Worm (Caenorhabditis elegans) whole organism, midembryonic: ENCODE results near the gene dpy-23.

ENCODE experiments used
- T22C8.4 ChIP-seq: fragments of 200-800 bp; sonication (Bioruptor generic); IDR thresholded peaks from 2 replicates; pipeline ENCODE4 v1.3.6; 2022; ENCODE audit warnings: missing genetic modification characterization, missing compliant biosample characterization
- cog-1 ChIP-seq: sonication (generic microtip); optimal IDR thresholded peaks from 2 replicates; lab custom pipeline; 2016; ENCODE audit warnings: missing genetic modification characterization, missing compliant biosample characterization
- flt-1 ChIP-seq: fragments of 200-800 bp; sonication (Bioruptor generic); IDR thresholded peaks from 2 replicates; pipeline ENCODE4 v1.3.6; 2022; ENCODE audit warnings: missing genetic modification characterization, missing compliant biosample characterization
- klf-2 ChIP-seq: fragments of 200-800 bp; sonication (Bioruptor generic); conservative IDR thresholded peaks from 2 replicates; pipeline ENCODE4 v1.3.6; 2022; ENCODE audit warnings: missing genetic modification reagents, missing genetic modification characterization, missing compliant biosample characterization
- med-1 ChIP-seq: sonication (generic microtip); optimal IDR thresholded peaks from 2 replicates; lab custom pipeline; 2017; ENCODE audit warnings: missing genetic modification characterization, mild to moderate bottlenecking, missing compliant biosample characterization, antibody characterized with exemption, missing genetic modification reagents; ENCODE audit not compliant: insufficient read depth
- ref-1 ChIP-seq: fragments of 200-800 bp; sonication (Bioruptor generic); conservative IDR thresholded peaks from 2 replicates; pipeline ENCODE4 v1.3.6; 2022; ENCODE audit warnings: missing genetic modification reagents, missing genetic modification characterization, missing compliant biosample characterization
- tab-1 ChIP-seq: fragments of 200-800 bp; sonication (Bioruptor generic); IDR thresholded peaks from 2 replicates; pipeline ENCODE4 v1.3.6; 2022; ENCODE audit warnings: missing genetic modification characterization, missing compliant biosample characterization
- ztf-23 ChIP-seq: fragments of 200-800 bp; sonication (Bioruptor generic); IDR thresholded peaks from 2 replicates; pipeline ENCODE4 v1.3.6; 2022; ENCODE audit warnings: missing genetic modification reagents, missing genetic modification characterization, missing compliant biosample characterization
- ztf-29 ChIP-seq: fragments of 200-800 bp; sonication (Bioruptor generic); IDR thresholded peaks from 2 replicates; pipeline ENCODE4 v1.3.6; 2022; ENCODE audit warnings: missing genetic modification reagents, missing genetic modification characterization, missing compliant biosample characterization

The dpy-23 gene

ce11 chrX:4364877-4365276 lies 24.3 kb upstream of the dpy-23 start, which contains the start of gene F14H12.8:
Gene F14H12.8, minus strand, starts transcription at chrX:4364977.
- TF ChIP-seq tab-1 (GFP tag; lab: Robert Waterston, UW) (no peak), ztf-23 (GFP tag; lab: Robert Waterston, UW) (no peak), ref-1 (no peak), flt-1 (GFP tag; lab: Robert Waterston, UW) (no peak), ztf-29 (GFP tag; lab: Robert Waterston, UW) (no peak), klf-2 (GFP tag; lab: Robert Waterston, UW) (no peak), cog-1 (tag; lab: Kevin White, UChicago) (no peak), med-1 (GFP tag; lab: Kevin White, UChicago) (no peak), T22C8.4 (GFP tag; lab: Robert Waterston, UW) (no peak)

- TF ChIP-seq klf-2 (GFP tag; lab: Robert Waterston, UW) (no peak), med-1 (GFP tag; lab: Kevin White, UChicago) (no peak), ztf-23 (GFP tag; lab: Robert Waterston, UW) (no peak), ref-1 (no peak), tab-1 (GFP tag; lab: Robert Waterston, UW) (no peak), ztf-29 (GFP tag; lab: Robert Waterston, UW) (no peak), cog-1 (tag; lab: Kevin White, UChicago) (no peak), T22C8.4 (GFP tag; lab: Robert Waterston, UW) (no peak), flt-1 (GFP tag; lab: Robert Waterston, UW) (no peak)
Measured at ce11 chrX:4366231-4366630, 22.9 kb upstream of the dpy-23 start, which contains the start of gene R160.3. Gene R160.3, minus strand, starts transcription at chrX:4366331.

ce11 chrX:4367414-4367813 lies 21.7 kb upstream of the dpy-23 start, which contains the start of gene R160.10:
Gene R160.10, minus strand, starts transcription at chrX:4367514.
- TF ChIP-seq ztf-29 (GFP tag; lab: Robert Waterston, UW): no peak
- TF ChIP-seq cog-1 (tag; lab: Kevin White, UChicago): no peak
- no peak for TF ChIP-seq tab-1 (GFP tag; lab: Robert Waterston, UW)
- TF ChIP-seq ztf-23 (GFP tag; lab: Robert Waterston, UW): no peak
- no peak for TF ChIP-seq ref-1
- TF ChIP-seq flt-1 (GFP tag; lab: Robert Waterston, UW): no peak
- no peak for TF ChIP-seq med-1 (GFP tag; lab: Kevin White, UChicago)
- no peak for TF ChIP-seq klf-2 (GFP tag; lab: Robert Waterston, UW)
- no peak for TF ChIP-seq T22C8.4 (GFP tag; lab: Robert Waterston, UW)

- TF ChIP-seq klf-2 (GFP tag; lab: Robert Waterston, UW): no peak
- TF ChIP-seq med-1 (GFP tag; lab: Kevin White, UChicago): no peak
- TF ChIP-seq cog-1 (tag; lab: Kevin White, UChicago): no peak
- no peak for TF ChIP-seq flt-1 (GFP tag; lab: Robert Waterston, UW)
- no peak for TF ChIP-seq tab-1 (GFP tag; lab: Robert Waterston, UW)
- TF ChIP-seq T22C8.4 (GFP tag; lab: Robert Waterston, UW): no peak
- no peak for TF ChIP-seq ztf-23 (GFP tag; lab: Robert Waterston, UW)
- TF ChIP-seq ref-1: no peak
- TF ChIP-seq ztf-29 (GFP tag; lab: Robert Waterston, UW): no peak
Measured at ce11 chrX:4368800-4369199, 20.4 kb upstream of the dpy-23 start, which contains the start of gene R160.4. Gene R160.4, minus strand, starts transcription at chrX:4368900.

ce11 chrX:4370756-4371155 lies 18.4 kb upstream of the dpy-23 start, which contains the start of gene R160.5:
Gene R160.5, minus strand, starts transcription at chrX:4370856.
- TF ChIP-seq ztf-23 (GFP tag; lab: Robert Waterston, UW): no peak
- no peak for TF ChIP-seq klf-2 (GFP tag; lab: Robert Waterston, UW)
- no peak for TF ChIP-seq flt-1 (GFP tag; lab: Robert Waterston, UW)
- no peak for TF ChIP-seq ref-1
- no peak for TF ChIP-seq med-1 (GFP tag; lab: Kevin White, UChicago)
- TF ChIP-seq tab-1 (GFP tag; lab: Robert Waterston, UW): no peak
- TF ChIP-seq T22C8.4 (GFP tag; lab: Robert Waterston, UW): no peak
- TF ChIP-seq ztf-29 (GFP tag; lab: Robert Waterston, UW): no peak
- TF ChIP-seq cog-1 (tag; lab: Kevin White, UChicago): no peak

- no peak for TF ChIP-seq ztf-29 (GFP tag; lab: Robert Waterston, UW)
- no peak for TF ChIP-seq tab-1 (GFP tag; lab: Robert Waterston, UW)
- TF ChIP-seq flt-1 (GFP tag; lab: Robert Waterston, UW): no peak
- no peak for TF ChIP-seq ref-1
- TF ChIP-seq T22C8.4 (GFP tag; lab: Robert Waterston, UW): no peak
- no peak for TF ChIP-seq cog-1 (tag; lab: Kevin White, UChicago)
- no peak for TF ChIP-seq med-1 (GFP tag; lab: Kevin White, UChicago)
- no peak for TF ChIP-seq klf-2 (GFP tag; lab: Robert Waterston, UW)
- TF ChIP-seq ztf-23 (GFP tag; lab: Robert Waterston, UW): no peak
Measured at ce11 chrX:4371413-4371812, 17.7 kb upstream of the dpy-23 start, which contains the start of gene R160.13. Gene R160.13, minus strand, starts transcription at chrX:4371513.

- TF ChIP-seq ref-1 (no peak), flt-1 (GFP tag; lab: Robert Waterston, UW) (no peak), tab-1 (GFP tag; lab: Robert Waterston, UW) (no peak), ztf-29 (GFP tag; lab: Robert Waterston, UW) (no peak), ztf-23 (GFP tag; lab: Robert Waterston, UW) (no peak), T22C8.4 (GFP tag; lab: Robert Waterston, UW) (no peak), klf-2 (GFP tag; lab: Robert Waterston, UW) (no peak), med-1 (GFP tag; lab: Kevin White, UChicago) (no peak), cog-1 (tag; lab: Kevin White, UChicago) (no peak)
Measured at ce11 chrX:4371988-4372387, 17.2 kb upstream of the dpy-23 start, which contains the start of gene R160.14. Gene R160.14, minus strand, starts transcription at chrX:4372088.

- TF ChIP-seq ref-1: no peak
- TF ChIP-seq flt-1 (GFP tag; lab: Robert Waterston, UW): no peak
- TF ChIP-seq T22C8.4 (GFP tag; lab: Robert Waterston, UW): no peak
- no peak for TF ChIP-seq med-1 (GFP tag; lab: Kevin White, UChicago)
- no peak for TF ChIP-seq ztf-23 (GFP tag; lab: Robert Waterston, UW)
- no peak for TF ChIP-seq tab-1 (GFP tag; lab: Robert Waterston, UW)
- TF ChIP-seq klf-2 (GFP tag; lab: Robert Waterston, UW): no peak
- no peak for TF ChIP-seq ztf-29 (GFP tag; lab: Robert Waterston, UW)
- no peak for TF ChIP-seq cog-1 (tag; lab: Kevin White, UChicago)
Measured at ce11 chrX:4373123-4373522, 16.0 kb upstream of the dpy-23 start, which contains the start of gene R160.6. Gene R160.6, minus strand, starts transcription at chrX:4373223.
